Fruit fly (Drosophila melanogaster): ENCODE data around the gene Bgb.

- TF ChIP-seq psq (optimal IDR thresholded peaks at IDR 0.05) (no peak), ttk (optimal IDR thresholded peaks at IDR 0.05) (no peak), Myc (optimal IDR thresholded peaks at IDR 0.05) (no peak)
These were observed 30.5 kb downstream of the Bgb start, which contains the start of gene RabX5 for dm6 chr3L:1670008-1670407.

All from Kc167 (cell line).